Worm (Caenorhabditis elegans) whole organism, mixed stage, embryonic: ENCODE data around the gene sym-3.

Experiments used
- elt-3 ChIP-seq: fragments of 150-350 bp; optimal IDR thresholded peaks from 2 replicates; lab custom pipeline; 2014; ENCODE audit warnings: missing biosample characterization, missing genetic modification characterization
- flh-1 ChIP-seq: fragments of 200-800 bp; sonication (Bioruptor generic); optimal IDR thresholded peaks from 2 replicates; lab custom pipeline; 2018; ENCODE audit warnings: mild to moderate bottlenecking, missing genetic modification characterization, moderate library complexity, missing compliant biosample characterization
- hlh-1 ChIP-seq: fragments of 150-350 bp; optimal IDR thresholded peaks from 2 replicates; lab custom pipeline; 2014; ENCODE audit warnings: missing biosample characterization, missing genetic modification reagents, missing genetic modification characterization
- lin-13 ChIP-seq: fragments of 150-350 bp; optimal IDR thresholded peaks from 2 replicates; lab custom pipeline; 2014; ENCODE audit warnings: missing biosample characterization, missing genetic modification characterization
- mep-1 ChIP-seq: fragments of 150-350 bp; optimal IDR thresholded peaks from 2 replicates; lab custom pipeline; 2017; ENCODE audit warnings: missing biosample characterization, missing genetic modification reagents, missing genetic modification characterization, inconsistent platforms
- nhr-28 ChIP-seq: fragments of 150-350 bp; optimal IDR thresholded peaks from 2 replicates; lab custom pipeline; 2014; ENCODE audit warnings: missing biosample characterization, missing genetic modification characterization
- snpc-4 ChIP-seq: fragments of 150-350 bp; optimal IDR thresholded peaks from 2 replicates; lab custom pipeline; 2014; ENCODE audit warnings: missing biosample characterization, missing genetic modification characterization
- zip-8 ChIP-seq: fragments of 150-350 bp; optimal IDR thresholded peaks from 2 replicates; lab custom pipeline; 2014; ENCODE audit warnings: missing biosample characterization, missing genetic modification characterization

ce11 chrX:5787861-5788260 is 14.3 kb downstream of the sym-3 start, which contains the start of gene F46G11.2:
- TF ChIP-seq elt-3 (tag; lab: Kevin White, UChicago) (no peak), snpc-4 (tag; lab: Kevin White, UChicago) (no peak), lin-13 (tag; lab: Kevin White, UChicago) (no peak), hlh-1 (tag; lab: Kevin White, UChicago) (no peak), zip-8 (tag; lab: Kevin White, UChicago) (no peak), flh-1 (no peak), nhr-28 (tag; lab: Kevin White, UChicago) (no peak), mep-1 (no peak)
